Fruit fly (Drosophila melanogaster) whole organism, prepupa: ENCODE measurements around the gene disp.

Experiments
- CG10631 ChIP-seq: fragments of 200-800 bp; sonication (Bioruptor generic); optimal IDR thresholded peaks from 2 replicates; lab custom pipeline; 2016; ENCODE audit warnings: missing biosample characterization, missing genetic modification characterization
- CG11294 ChIP-seq: fragments of 200-800 bp; sonication (Bioruptor generic); IDR thresholded peaks from 2 replicates; pipeline ENCODE4 v1.3.6; 2022; ENCODE audit warnings: missing biosample characterization, missing genetic modification characterization
- CG15336 ChIP-seq: fragments of 200-800 bp; sonication (Bioruptor generic); IDR thresholded peaks from 2 replicates; pipeline ENCODE4 v1.3.6; 2022; ENCODE audit warnings: missing biosample characterization, missing genetic modification characterization
- CG1621 ChIP-seq: fragments of 200-800 bp; sonication (Bioruptor generic); optimal IDR thresholded peaks from 3 replicates; lab custom pipeline; 2018; ENCODE audit warnings: missing biosample characterization, mild to moderate bottlenecking, missing genetic modification characterization
- CG16779 ChIP-seq: fragments of 200-800 bp; sonication (Bioruptor generic); optimal IDR thresholded peaks from 3 replicates; lab custom pipeline; 2017; ENCODE audit warnings: missing biosample characterization, mild to moderate bottlenecking, missing genetic modification characterization
- CG3032 ChIP-seq: fragments of 200-800 bp; optimal IDR thresholded peaks from 2 replicates; lab custom pipeline; 2019; ENCODE audit warnings: missing biosample characterization, mild to moderate bottlenecking, missing genetic modification characterization, moderate library complexity
- CG31627 ChIP-seq: fragments of 200-800 bp; sonication (Bioruptor generic); optimal IDR thresholded peaks from 3 replicates; lab custom pipeline; 2016; ENCODE audit warnings: missing biosample characterization, missing genetic modification characterization
- CG32006 ChIP-seq: fragments of 200-800 bp; sonication (Bioruptor generic); optimal IDR thresholded peaks from 3 replicates; lab custom pipeline; 2017; ENCODE audit warnings: missing biosample characterization, mild to moderate bottlenecking, missing genetic modification characterization
- CG34406 ChIP-seq: fragments of 200-800 bp; sonication (Bioruptor generic); optimal IDR thresholded peaks from 3 replicates; lab custom pipeline; 2016; ENCODE audit warnings: missing biosample characterization, missing genetic modification characterization
- CG4318 ChIP-seq: fragments of 200-800 bp; sonication (Bioruptor generic); optimal IDR thresholded peaks from 3 replicates; lab custom pipeline; 2017; ENCODE audit warnings: missing biosample characterization, mild to moderate bottlenecking, missing genetic modification characterization
- CG6163 ChIP-seq: fragments of 200-800 bp; sonication (Bioruptor generic); IDR thresholded peaks from 3 replicates; pipeline ENCODE4 v1.3.6; 2022; ENCODE audit warnings: missing biosample characterization, missing genetic modification characterization
- CG6276 ChIP-seq: fragments of 200-800 bp; sonication (Bioruptor generic); optimal IDR thresholded peaks from 2 replicates; lab custom pipeline; 2017; ENCODE audit warnings: missing biosample characterization, mild to moderate bottlenecking, missing genetic modification characterization
- CG6792 ChIP-seq: fragments of 200-800 bp; sonication (Bioruptor generic); optimal IDR thresholded peaks from 3 replicates; lab custom pipeline; 2016; ENCODE audit warnings: missing biosample characterization, missing genetic modification characterization
- CG6808 ChIP-seq: fragments of 200-800 bp; sonication (Bioruptor generic); optimal IDR thresholded peaks from 3 replicates; lab custom pipeline; 2017; ENCODE audit warnings: missing biosample characterization, missing genetic modification characterization, mild to moderate bottlenecking, moderate library complexity, missing genetic modification reagents
- CG6854 ChIP-seq: fragments of 200-800 bp; sonication (Bioruptor generic); optimal IDR thresholded peaks from 2 replicates; lab custom pipeline; 2017; ENCODE audit warnings: missing biosample characterization, mild to moderate bottlenecking, missing genetic modification characterization
- CG7368 ChIP-seq: fragments of 200-800 bp; sonication (Bioruptor generic); optimal IDR thresholded peaks from 3 replicates; lab custom pipeline; 2016; ENCODE audit warnings: missing biosample characterization, missing genetic modification characterization
- CG8319 ChIP-seq: fragments of 200-800 bp; sonication (Bioruptor generic); optimal IDR thresholded peaks from 3 replicates; lab custom pipeline; 2016; ENCODE audit warnings: missing biosample characterization, missing genetic modification characterization
- CG8632 ChIP-seq: fragments of 200-800 bp; sonication (Bioruptor generic); optimal IDR thresholded peaks from 3 replicates; lab custom pipeline; 2016; ENCODE audit warnings: missing biosample characterization, missing genetic modification characterization
- CG9139 ChIP-seq: fragments of 200-800 bp; sonication (Bioruptor generic); optimal IDR thresholded peaks from 3 replicates; lab custom pipeline; 2017; ENCODE audit warnings: missing biosample characterization, mild to moderate bottlenecking, missing genetic modification characterization
- Eip75B ChIP-seq: fragments of 200-800 bp; sonication (Bioruptor generic); optimal IDR thresholded peaks from 3 replicates; lab custom pipeline; 2016; ENCODE audit warnings: missing biosample characterization, missing genetic modification characterization
- Eip78C ChIP-seq: fragments of 200-800 bp; sonication (Bioruptor generic); peaks from one replicate; lab custom pipeline; 2016; ENCODE audit warnings: missing biosample characterization, missing genetic modification characterization
- Ets21C ChIP-seq: fragments of 200-800 bp; sonication (Bioruptor generic); optimal IDR thresholded peaks from 3 replicates; lab custom pipeline; 2016; ENCODE audit warnings: missing biosample characterization, missing genetic modification characterization
- Ets96B ChIP-seq: fragments of 200-800 bp; optimal IDR thresholded peaks from 2 replicates; lab custom pipeline; 2019; ENCODE audit warnings: missing biosample characterization, mild to moderate bottlenecking, missing genetic modification characterization, moderate library complexity
- Gug ChIP-seq: fragments of 200-800 bp; sonication (Bioruptor generic); IDR thresholded peaks from 2 replicates; pipeline ENCODE4 v1.3.6; 2022; ENCODE audit warnings: missing biosample characterization, missing genetic modification characterization
- Hr38 ChIP-seq: sonication (Bioruptor generic); optimal IDR thresholded peaks from 2 replicates; lab custom pipeline; 2016; ENCODE audit warnings: missing biosample characterization, missing genetic modification characterization
- Hr4 ChIP-seq: fragments of 200-800 bp; sonication (Bioruptor generic); optimal IDR thresholded peaks from 3 replicates; lab custom pipeline; 2016; ENCODE audit warnings: missing biosample characterization, missing genetic modification characterization
- Lpt ChIP-seq: fragments of 200-800 bp; sonication (Bioruptor generic); optimal IDR thresholded peaks from 3 replicates; lab custom pipeline; 2016; ENCODE audit warnings: missing biosample characterization, missing genetic modification characterization
- Met ChIP-seq: fragments of 200-800 bp; sonication (Bioruptor generic); optimal IDR thresholded peaks from 3 replicates; lab custom pipeline; 2016; ENCODE audit warnings: missing biosample characterization, missing genetic modification characterization
- OdsH ChIP-seq: fragments of 200-800 bp; sonication (Bioruptor generic); optimal IDR thresholded peaks from 3 replicates; lab custom pipeline; 2016; ENCODE audit warnings: missing biosample characterization, missing genetic modification characterization
- Smox ChIP-seq: fragments of 200-800 bp; sonication (Bioruptor generic); optimal IDR thresholded peaks from 3 replicates; lab custom pipeline; 2016; ENCODE audit warnings: missing biosample characterization, missing genetic modification characterization
- Sox102F ChIP-seq: fragments of 200-800 bp; sonication (Bioruptor generic); optimal IDR thresholded peaks from 2 replicates; lab custom pipeline; 2016; ENCODE audit warnings: missing biosample characterization, mild to moderate bottlenecking, missing genetic modification characterization
- Sox14 ChIP-seq: fragments of 200-800 bp; sonication (Bioruptor generic); optimal IDR thresholded peaks from 3 replicates; lab custom pipeline; 2016; ENCODE audit warnings: missing biosample characterization, missing genetic modification characterization
- Sox15 ChIP-seq: fragments of 200-800 bp; sonication (Bioruptor generic); optimal IDR thresholded peaks from 3 replicates; lab custom pipeline; 2016; ENCODE audit warnings: missing biosample characterization, missing genetic modification characterization
- achi ChIP-seq: fragments of 200-800 bp; sonication (Bioruptor generic); optimal IDR thresholded peaks from 3 replicates; lab custom pipeline; 2016; ENCODE audit warnings: missing biosample characterization, missing genetic modification characterization
- acj6 ChIP-seq: fragments of 200-800 bp; sonication (Bioruptor generic); optimal IDR thresholded peaks from 3 replicates; lab custom pipeline; 2016; ENCODE audit warnings: missing biosample characterization, missing genetic modification characterization
- cyc ChIP-seq: fragments of 200-800 bp; sonication (Bioruptor generic); optimal IDR thresholded peaks from 3 replicates; lab custom pipeline; 2016; ENCODE audit warnings: missing biosample characterization, missing genetic modification characterization
- dac ChIP-seq: fragments of 200-800 bp; sonication (Bioruptor generic); optimal IDR thresholded peaks from 2 replicates; lab custom pipeline; 2017; ENCODE audit warnings: missing biosample characterization, mild to moderate bottlenecking, missing genetic modification characterization
- dsx ChIP-seq: fragments of 200-800 bp; optimal IDR thresholded peaks from 3 replicates; lab custom pipeline; 2019; ENCODE audit warnings: missing biosample characterization, mild to moderate bottlenecking, missing genetic modification characterization, moderate library complexity; ENCODE audit not compliant: poor library complexity, severe bottlenecking
- eg ChIP-seq: fragments of 200-800 bp; sonication (Bioruptor generic); IDR thresholded peaks from 3 replicates; pipeline ENCODE4 v1.3.6; 2022; ENCODE audit warnings: missing biosample characterization, missing genetic modification characterization
- esn ChIP-seq: fragments of 200-800 bp; sonication (Bioruptor generic); optimal IDR thresholded peaks from 2 replicates; lab custom pipeline; 2016; ENCODE audit warnings: missing biosample characterization, mild to moderate bottlenecking, missing genetic modification characterization, moderate library complexity
- fd59A ChIP-seq: fragments of 200-800 bp; sonication (Bioruptor generic); optimal IDR thresholded peaks from 2 replicates; lab custom pipeline; 2017; ENCODE audit warnings: missing biosample characterization, mild to moderate bottlenecking, missing genetic modification characterization, missing genetic modification reagents
- fkh ChIP-seq: fragments of 200-800 bp; sonication (Bioruptor generic); optimal IDR thresholded peaks from 3 replicates; lab custom pipeline; 2017; ENCODE audit warnings: missing biosample characterization, mild to moderate bottlenecking, missing genetic modification characterization, moderate library complexity
- net ChIP-seq: fragments of 200-800 bp; sonication (Bioruptor generic); optimal IDR thresholded peaks from 3 replicates; lab custom pipeline; 2016; ENCODE audit warnings: missing biosample characterization, missing genetic modification characterization
- pdm3 ChIP-seq: fragments of 200-800 bp; sonication (Bioruptor generic); optimal IDR thresholded peaks from 3 replicates; lab custom pipeline; 2016; ENCODE audit warnings: missing biosample characterization, missing genetic modification characterization
- spab ChIP-seq: fragments of 200-800 bp; sonication (Bioruptor generic); optimal IDR thresholded peaks from 2 replicates; lab custom pipeline; 2017; ENCODE audit warnings: missing biosample characterization, mild to moderate bottlenecking, missing genetic modification characterization, missing genetic modification reagents
- ss ChIP-seq, 2 experiments: fragments of 200-800 bp; sonication (Bioruptor generic); optimal IDR thresholded peaks; 2 replicates in 1 of 2; 3 replicates in 1 of 2; lab custom pipeline; 2017 to 2018; ENCODE audit warnings: mild to moderate bottlenecking in 2 of 2, missing biosample characterization in 2 of 2, missing genetic modification characterization in 2 of 2, moderate library complexity in 1 of 2
- svp ChIP-seq: fragments of 200-800 bp; sonication (Bioruptor generic); peaks from one replicate; lab custom pipeline; 2016; ENCODE audit warnings: missing biosample characterization, missing genetic modification characterization
- vri ChIP-seq: fragments of 200-800 bp; sonication (Bioruptor generic); optimal IDR thresholded peaks from 3 replicates; lab custom pipeline; 2016; ENCODE audit warnings: missing biosample characterization, mild to moderate bottlenecking, missing genetic modification characterization

disp gene

dm6 chr3R:5829762-5830161 is 26.3 kb downstream of the disp start, which contains the start of gene glob3:
Gene glob3 (plus strand): TSS chr3R:5830062.
- no peak for TF ChIP-seq CG7368 (GFP tag; lab: Kevin White, UChicago)
- TF ChIP-seq CG6276 (GFP tag; lab: Kevin White, UChicago) = no peak
- no peak for TF ChIP-seq Met (GFP tag; lab: Kevin White, UChicago)
- no peak for TF ChIP-seq OdsH
- no peak for TF ChIP-seq CG6163 (GFP tag; lab: Robert Waterston, UW)
- TF ChIP-seq Lpt (GFP tag; lab: Kevin White, UChicago) = no peak
- no peak for TF ChIP-seq Sox102F
- no peak for TF ChIP-seq Eip75B (GFP tag; lab: Kevin White, UChicago)
- TF ChIP-seq Hr38 (GFP tag; lab: Kevin White, UChicago) = no peak
- TF ChIP-seq Sox14 (GFP tag; lab: Kevin White, UChicago) = no peak
- no peak for TF ChIP-seq Gug (GFP tag; lab: Robert Waterston, UW)
- TF ChIP-seq dsx (GFP tag; lab: Kevin White, UChicago) = no peak
- TF ChIP-seq CG8319 = no peak
- no peak for TF ChIP-seq CG34406
- no peak for TF ChIP-seq svp
- no peak for TF ChIP-seq CG1621
- no peak for TF ChIP-seq achi (GFP tag; lab: Kevin White, UChicago)

- TF ChIP-seq CG7368 (GFP tag; lab: Kevin White, UChicago) (peak; percentile 44), esn (peak; percentile 78), dac (GFP tag; lab: Kevin White, UChicago) (no peak), Ets21C (GFP tag; lab: Kevin White, UChicago) (peak; percentile 51), ss (GFP tag; optimal IDR thresholded peaks at IDR 0.05; lab: Kevin White, UChicago) (no peak), CG3032 (peak; percentile 66), CG6854 (GFP tag; lab: Kevin White, UChicago) (no peak), CG6792 (GFP tag; lab: Kevin White, UChicago) (peak; percentile 66), CG6163 (GFP tag; lab: Robert Waterston, UW) (no peak), CG16779 (no peak), spab (GFP tag; lab: Kevin White, UChicago) (no peak), CG4318 (no peak), Sox14 (GFP tag; lab: Kevin White, UChicago) (peak; percentile 70), eg (GFP tag; lab: Robert Waterston, UW) (peak; percentile 44; the same call in 1 of the 3 replicates), Eip78C (peak; percentile 88), pdm3 (no peak), CG34406 (peak; percentile 60), Smox (GFP tag; lab: Kevin White, UChicago) (no peak), net (no peak), Sox102F (no peak), CG15336 (GFP tag; lab: Robert Waterston, UW) (no peak), achi (GFP tag; lab: Kevin White, UChicago) (peak; percentile 70), CG32006 (GFP tag; lab: Kevin White, UChicago) (no peak), CG10631 (GFP tag; lab: Kevin White, UChicago) (peak; percentile 65), Met (GFP tag; lab: Kevin White, UChicago) (peak; percentile 75), cyc (GFP tag; lab: Kevin White, UChicago) (peak; percentile 67), Lpt (GFP tag; lab: Kevin White, UChicago) (no peak), acj6 (peak; percentile 73), CG6276 (GFP tag; lab: Kevin White, UChicago) (no peak), vri (GFP tag; lab: Kevin White, UChicago) (peak; percentile 37), CG8319 (peak; percentile 43), CG6808 (peak; percentile 21), fd59A (GFP tag; lab: Kevin White, UChicago) (no peak), CG1621 (no peak), fkh (GFP tag; lab: Kevin White, UChicago) (no peak), CG11294 (GFP tag; lab: Robert Waterston, UW) (no peak), Gug (GFP tag; lab: Robert Waterston, UW) (0 out of 2 replicates have a peak, but pooled peaks have one; percentile 32), Hr4 (GFP tag; lab: Kevin White, UChicago) (peak; percentile 67), CG31627 (GFP tag; lab: Kevin White, UChicago) (peak; percentile 60), OdsH (peak; percentile 74), svp (peak; percentile 71), Ets96B (tag; lab: Kevin White, UChicago) (peak; percentile 67), Sox15 (peak; percentile 29), CG9139 (GFP tag; lab: Kevin White, UChicago) (no peak), CG8632 (peak; percentile 15), dsx (GFP tag; lab: Kevin White, UChicago) (peak; percentile 46)
These were observed 31.7 kb downstream of the disp start, which contains the start of the genes Sec20 and dgrn for dm6 chr3R:5824456-5824855. Gene Sec20 (minus strand): TSS chr3R:5824532. Gene dgrn (plus strand): TSS chr3R:5824615.
